Fruit fly (Drosophila melanogaster) whole organism, prepupa: ENCODE results near the gene CG14687.

ENCODE experiments used
- CG11902 ChIP-seq: fragments of 200-800 bp; sonication (Bioruptor generic); optimal IDR thresholded peaks from 3 replicates; lab custom pipeline; 2016; ENCODE audit warnings: missing biosample characterization, missing genetic modification characterization
- Eip75B ChIP-seq: fragments of 200-800 bp; sonication (Bioruptor generic); optimal IDR thresholded peaks from 3 replicates; lab custom pipeline; 2016; ENCODE audit warnings: missing biosample characterization, missing genetic modification characterization
- Hr39 ChIP-seq: fragments of 200-800 bp; sonication (Bioruptor generic); optimal IDR thresholded peaks from 2 replicates; lab custom pipeline; 2016; ENCODE audit warnings: missing biosample characterization, missing genetic modification characterization
- eg ChIP-seq: fragments of 200-800 bp; sonication (Bioruptor generic); IDR thresholded peaks from 3 replicates; pipeline ENCODE4 v1.3.6; 2022; ENCODE audit warnings: missing biosample characterization, missing genetic modification characterization
- fd85E ChIP-seq: fragments of 200-800 bp; sonication (Bioruptor generic); optimal IDR thresholded peaks from 3 replicates; lab custom pipeline; 2016; ENCODE audit warnings: missing biosample characterization, missing genetic modification characterization

DNA sequence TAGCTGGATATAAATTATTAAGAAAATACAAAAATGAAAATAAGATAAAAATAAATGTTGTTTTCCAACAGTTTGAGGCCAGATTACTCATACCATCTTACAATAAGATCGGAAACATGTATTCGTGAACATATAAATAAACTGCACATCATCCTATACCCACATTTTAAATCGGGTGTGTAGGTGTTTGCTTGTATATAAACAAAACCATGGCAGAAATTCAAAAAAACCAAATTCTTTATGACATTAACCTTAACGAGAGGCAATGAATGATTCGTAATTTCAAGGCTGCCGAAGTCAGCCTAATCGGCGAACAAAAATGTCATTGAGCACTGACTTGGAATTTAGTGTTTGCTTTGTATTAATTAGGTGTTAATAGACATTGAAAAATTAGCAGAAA lies 14.6 kb upstream of the CG14687 start:
- TF ChIP-seq eg (GFP tag; lab: Robert Waterston, UW) (no peak), fd85E (no peak), Eip75B (no peak), Hr39 (GFP tag; lab: Kevin White, UChicago) (no peak), CG11902 (GFP tag; lab: Kevin White, UChicago) (no peak)
